Fruit fly (Drosophila melanogaster) whole organism, embryonic: Measurements from ENCODE around the gene Rbp.

ENCODE experiments used
- BtbVII ChIP-seq: fragments of 200-800 bp; sonication (Bioruptor generic); optimal IDR thresholded peaks from 3 replicates; lab custom pipeline; 2017; ENCODE audit warnings: missing biosample characterization, mild to moderate bottlenecking, missing genetic modification characterization
- Bteb2 ChIP-seq: fragments of 200-800 bp; sonication (Bioruptor generic); optimal IDR thresholded peaks from 2 replicates; lab custom pipeline; 2016; ENCODE audit warnings: missing biosample characterization, missing genetic modification characterization
- CG10565 ChIP-seq: fragments of 200-800 bp; sonication (Bioruptor generic); optimal IDR thresholded peaks from 3 replicates; lab custom pipeline; 2016; ENCODE audit warnings: missing biosample characterization, mild to moderate bottlenecking, missing genetic modification characterization
- CG11093 ChIP-seq: fragments of 200-800 bp; sonication (Bioruptor generic); IDR thresholded peaks from 3 replicates; pipeline ENCODE4 v1.3.6; 2022; ENCODE audit warnings: missing biosample characterization, missing genetic modification characterization
- CG12219 ChIP-seq: fragments of 200-800 bp; sonication (Bioruptor generic); optimal IDR thresholded peaks from 3 replicates; lab custom pipeline; 2018; ENCODE audit warnings: missing biosample characterization, mild to moderate bottlenecking, missing genetic modification characterization
- CG12299 ChIP-seq: fragments of 200-800 bp; sonication (Bioruptor generic); optimal IDR thresholded peaks from 2 replicates; lab custom pipeline; 2018; ENCODE audit warnings: missing biosample characterization, mild to moderate bottlenecking, missing genetic modification characterization
- CG1233 ChIP-seq: fragments of 200-800 bp; sonication (Bioruptor generic); optimal IDR thresholded peaks from 4 replicates; lab custom pipeline; 2018; ENCODE audit warnings: missing biosample characterization, mild to moderate bottlenecking, missing genetic modification characterization
- CG13123 ChIP-seq: fragments of 200-800 bp; sonication (Bioruptor generic); optimal IDR thresholded peaks from 2 replicates; lab custom pipeline; 2016; ENCODE audit warnings: missing biosample characterization, missing genetic modification characterization
- CG14014 ChIP-seq: fragments of 200-800 bp; sonication (Bioruptor generic); IDR thresholded peaks from 2 replicates; pipeline ENCODE4 v1.3.6; 2022; ENCODE audit warnings: missing biosample characterization, missing genetic modification characterization
- CG14441 ChIP-seq: fragments of 200-800 bp; sonication (Bioruptor generic); IDR thresholded peaks from 2 replicates; pipeline ENCODE4 v1.3.6; 2022; ENCODE audit warnings: missing biosample characterization, missing genetic modification characterization
- CG1529 ChIP-seq: fragments of 200-800 bp; sonication (Bioruptor generic); optimal IDR thresholded peaks from 3 replicates; lab custom pipeline; 2018; ENCODE audit warnings: missing biosample characterization, missing genetic modification characterization
- CG15514 ChIP-seq: fragments of 200-800 bp; sonication (Bioruptor generic); optimal IDR thresholded peaks from 3 replicates; lab custom pipeline; 2017; ENCODE audit warnings: missing biosample characterization, missing genetic modification characterization, mild to moderate bottlenecking, moderate library complexity, missing genetic modification reagents
- CG16815 ChIP-seq: fragments of 200-800 bp; sonication (Bioruptor generic); optimal IDR thresholded peaks from 3 replicates; lab custom pipeline; 2017; ENCODE audit warnings: missing biosample characterization, mild to moderate bottlenecking, missing genetic modification characterization
- CG17829 ChIP-seq: fragments of 200-800 bp; optimal IDR thresholded peaks from 2 replicates; lab custom pipeline; 2019; ENCODE audit warnings: missing biosample characterization, mild to moderate bottlenecking, missing genetic modification characterization, moderate library complexity
- CG2120 ChIP-seq: fragments of 200-800 bp; sonication (Bioruptor generic); optimal IDR thresholded peaks from 3 replicates; lab custom pipeline; 2016; ENCODE audit warnings: missing biosample characterization, missing genetic modification characterization
- CG2678 ChIP-seq: fragments of 200-800 bp; sonication (Bioruptor generic); optimal IDR thresholded peaks from 3 replicates; lab custom pipeline; 2019; ENCODE audit warnings: missing biosample characterization, mild to moderate bottlenecking, missing genetic modification characterization, moderate library complexity
- CG4282 ChIP-seq: fragments of 200-800 bp; sonication (Bioruptor generic); optimal IDR thresholded peaks from 2 replicates; lab custom pipeline; 2016; ENCODE audit warnings: missing biosample characterization, missing genetic modification characterization
- CG43689 ChIP-seq: fragments of 200-800 bp; sonication (Bioruptor generic); IDR thresholded peaks from 2 replicates; pipeline ENCODE4 v1.3.6; 2022; ENCODE audit warnings: missing biosample characterization, missing genetic modification characterization
- CG4854 ChIP-seq: fragments of 200-800 bp; sonication (Bioruptor generic); optimal IDR thresholded peaks from 2 replicates; lab custom pipeline; 2016; ENCODE audit warnings: missing biosample characterization, missing genetic modification characterization, inconsistent platforms
- CG6813 ChIP-seq: fragments of 200-800 bp; sonication (Bioruptor generic); optimal IDR thresholded peaks from 2 replicates; lab custom pipeline; 2017; ENCODE audit warnings: missing biosample characterization, missing genetic modification characterization, mild to moderate bottlenecking, moderate library complexity, missing genetic modification reagents
- CG7987 ChIP-seq: fragments of 200-800 bp; sonication (Bioruptor generic); optimal IDR thresholded peaks from 2 replicates; lab custom pipeline; 2018; ENCODE audit warnings: missing biosample characterization, mild to moderate bottlenecking, missing genetic modification characterization, moderate library complexity
- CG8388 ChIP-seq: fragments of 200-800 bp; sonication (Bioruptor generic); optimal IDR thresholded peaks from 2 replicates; lab custom pipeline; 2019; ENCODE audit warnings: missing biosample characterization, mild to moderate bottlenecking, missing genetic modification characterization, moderate library complexity
- CG8944 ChIP-seq: fragments of 200-800 bp; sonication (Bioruptor generic); optimal IDR thresholded peaks from 3 replicates; lab custom pipeline; 2016; ENCODE audit warnings: missing biosample characterization, missing genetic modification characterization
- Camta ChIP-seq: fragments of 200-800 bp; sonication (Bioruptor generic); optimal IDR thresholded peaks from 2 replicates; lab custom pipeline; 2016; ENCODE audit warnings: missing biosample characterization, missing genetic modification characterization
- CoRest ChIP-seq: fragments of 200-800 bp; sonication (Bioruptor generic); optimal IDR thresholded peaks from 3 replicates; lab custom pipeline; 2018; ENCODE audit warnings: missing biosample characterization, mild to moderate bottlenecking, missing genetic modification characterization, moderate library complexity
- Gug ChIP-seq: fragments of 200-800 bp; sonication (Bioruptor generic); IDR thresholded peaks from 4 replicates; pipeline ENCODE4 v1.3.6; 2022; ENCODE audit warnings: missing biosample characterization, missing genetic modification characterization
- Hey ChIP-seq: fragments of 200-800 bp; sonication (Bioruptor generic); optimal IDR thresholded peaks from 3 replicates; lab custom pipeline; 2018; ENCODE audit warnings: missing biosample characterization, mild to moderate bottlenecking, missing genetic modification characterization
- HmgZ ChIP-seq: fragments of 200-800 bp; sonication (Bioruptor generic); optimal IDR thresholded peaks from 2 replicates; lab custom pipeline; 2018; ENCODE audit warnings: missing biosample characterization, mild to moderate bottlenecking, missing genetic modification characterization
- Hmx ChIP-seq: fragments of 200-800 bp; sonication (Bioruptor generic); optimal IDR thresholded peaks from 2 replicates; lab custom pipeline; 2016; ENCODE audit warnings: missing biosample characterization, missing genetic modification characterization
- Hr78 ChIP-seq, 2 experiments: fragments of 200-800 bp in 1 of 2; fragments of >200 bp in 1 of 2; sonication (Bioruptor generic) in 1 of 2; optimal IDR thresholded peaks; 2 replicates each; lab custom pipeline; 2017 to 2019; ENCODE audit warnings: missing biosample characterization in 2 of 2, missing genetic modification characterization in 2 of 2, mild to moderate bottlenecking in 1 of 2, moderate library complexity in 1 of 2
- Kr ChIP-seq: fragments of 200-800 bp; sonication (Bioruptor generic); optimal IDR thresholded peaks from 2 replicates; lab custom pipeline; 2017; ENCODE audit warnings: missing biosample characterization, mild to moderate bottlenecking, missing genetic modification characterization
- Lim3 ChIP-seq: fragments of 200-800 bp; sonication (Bioruptor generic); IDR thresholded peaks from 2 replicates; pipeline ENCODE4 v1.3.6; 2022; ENCODE audit warnings: missing biosample characterization, missing genetic modification characterization
- Mad ChIP-seq: fragments of 200-800 bp; sonication (Bioruptor generic); optimal IDR thresholded peaks from 2 replicates; lab custom pipeline; 2016; ENCODE audit warnings: missing biosample characterization, missing genetic modification characterization
- Oaz ChIP-seq: fragments of 200-800 bp; sonication (Bioruptor generic); IDR thresholded peaks from 2 replicates; pipeline ENCODE4 v1.3.6; 2022; ENCODE audit warnings: missing biosample characterization, missing genetic modification characterization
- Optix ChIP-seq: fragments of 200-800 bp; sonication (Bioruptor generic); IDR thresholded peaks from 3 replicates; pipeline ENCODE4 v1.3.6; 2022; ENCODE audit warnings: missing biosample characterization, missing genetic modification characterization
- ase ChIP-seq: fragments of 200-800 bp; sonication (Bioruptor generic); IDR thresholded peaks from 3 replicates; pipeline ENCODE4 v1.3.6; 2022; ENCODE audit warnings: missing biosample characterization, missing genetic modification characterization
- corto ChIP-seq: fragments of 200-800 bp; sonication (Bioruptor generic); optimal IDR thresholded peaks from 2 replicates; lab custom pipeline; 2016; ENCODE audit warnings: missing biosample characterization, mild to moderate bottlenecking, missing genetic modification characterization, moderate library complexity
- dmrt11E ChIP-seq: fragments of 200-800 bp; sonication (Bioruptor generic); optimal IDR thresholded peaks from 3 replicates; lab custom pipeline; 2018; ENCODE audit warnings: missing biosample characterization, mild to moderate bottlenecking, missing genetic modification characterization, moderate library complexity
- dpn ChIP-seq, 2 experiments: fragments of 200-800 bp; sonication (Bioruptor generic); optimal IDR thresholded peaks; 3 replicates each; lab custom pipeline; 2016; ENCODE audit warnings: missing biosample characterization in 2 of 2, missing genetic modification characterization in 2 of 2
- gem ChIP-seq: fragments of 200-800 bp; sonication (Bioruptor generic); optimal IDR thresholded peaks from 2 replicates; lab custom pipeline; 2019; ENCODE audit warnings: missing biosample characterization, mild to moderate bottlenecking, missing genetic modification characterization, moderate library complexity
- kay ChIP-seq: fragments of 200-800 bp; sonication (Bioruptor generic); optimal IDR thresholded peaks from 2 replicates; lab custom pipeline; 2016; ENCODE audit warnings: missing biosample characterization, missing genetic modification characterization
- pnt ChIP-seq: fragments of 200-800 bp; sonication (Bioruptor generic); optimal IDR thresholded peaks from 3 replicates; lab custom pipeline; 2016; ENCODE audit warnings: missing biosample characterization, missing genetic modification characterization
- psq ChIP-seq: fragments of 200-800 bp; sonication (Bioruptor generic); optimal IDR thresholded peaks from 2 replicates; lab custom pipeline; 2017; ENCODE audit warnings: missing biosample characterization, missing genetic modification characterization
- salm ChIP-seq: fragments of 200-800 bp; sonication (Bioruptor generic); optimal IDR thresholded peaks from 2 replicates; lab custom pipeline; 2018; ENCODE audit warnings: missing biosample characterization, mild to moderate bottlenecking, missing genetic modification characterization
- scrt ChIP-seq: fragments of 200-800 bp; sonication (Bioruptor generic); optimal IDR thresholded peaks from 2 replicates; lab custom pipeline; 2018; ENCODE audit warnings: missing biosample characterization, mild to moderate bottlenecking, missing genetic modification characterization, moderate library complexity
- shn ChIP-seq: fragments of 200-800 bp; sonication (Bioruptor generic); optimal IDR thresholded peaks from 3 replicates; lab custom pipeline; 2016; ENCODE audit warnings: missing biosample characterization, missing genetic modification characterization
- tio ChIP-seq: fragments of 200-800 bp; sonication (Bioruptor generic); optimal IDR thresholded peaks from 2 replicates; lab custom pipeline; 2017; ENCODE audit warnings: missing biosample characterization, missing genetic modification characterization, inconsistent platforms
- ttk ChIP-seq: fragments of 200-800 bp; sonication (Bioruptor generic); IDR thresholded peaks from 2 replicates; pipeline ENCODE4 v2.1.2; 2022; ENCODE audit warnings: missing biosample characterization, missing genetic modification characterization
- unpg ChIP-seq: fragments of 200-800 bp; sonication (Bioruptor generic); optimal IDR thresholded peaks from 3 replicates; lab custom pipeline; 2018; ENCODE audit warnings: missing biosample characterization, mild to moderate bottlenecking, missing genetic modification characterization, moderate library complexity
- usp ChIP-seq: fragments of >200 bp; optimal IDR thresholded peaks from 2 replicates; lab custom pipeline; 2017; ENCODE audit warnings: missing biosample characterization, missing genetic modification characterization
- vfl ChIP-seq: fragments of 200-800 bp; sonication (Bioruptor generic); optimal IDR thresholded peaks from 2 replicates; lab custom pipeline; 2016; ENCODE audit warnings: missing biosample characterization, missing genetic modification characterization

The Rbp gene

dm6 chr3R:15408131-15408731 is 33.8 kb downstream of the Rbp start, which contains the start of gene Atx2 (continued):
- TF ChIP-seq salm (no peak), CG1529 (GFP tag; lab: Kevin White, UChicago) (no peak), Bteb2 (GFP tag; lab: Kevin White, UChicago) (peak; percentile 24), dmrt11E (tag; lab: Kevin White, UChicago) (peak; percentile 16), CG1233 (GFP tag; lab: Kevin White, UChicago) (peak; percentile 3), Oaz (no peak), pnt (GFP tag; lab: Kevin White, UChicago) (no peak), CG14014 (GFP tag; lab: Robert Waterston, UW) (0 out of 2 replicates have a peak, but pooled peaks have one; percentile 36), CG7987 (GFP tag; lab: Kevin White, UChicago) (peak; percentile 13), CG12219 (GFP tag; lab: Kevin White, UChicago) (no peak), Kr (no peak), CG4282 (GFP tag; lab: Kevin White, UChicago) (peak; percentile 6), psq (GFP tag; lab: Kevin White, UChicago) (no peak), Hey (tag; lab: Kevin White, UChicago) (no peak), Hr78 (GFP tag; optimal IDR thresholded peaks at IDR 0.05; lab: Kevin White, UChicago) (no peak), Mad (GFP tag; lab: Kevin White, UChicago) (peak; percentile 53), shn (GFP tag; lab: Kevin White, UChicago) (peak; percentile 23), CG4854 (GFP tag; lab: Kevin White, UChicago) (peak; percentile 24), CG8388 (GFP tag; lab: Kevin White, UChicago) (peak; percentile 14), CG43689 (GFP tag; lab: Robert Waterston, UW) (no peak), ase (GFP tag; lab: Robert Waterston, UW) (no peak), CG17829 (tag; lab: Kevin White, UChicago) (peak; percentile 42), Lim3 (GFP tag; lab: Robert Waterston, UW) (no peak), dpn (GFP tag; optimal IDR thresholded peaks at IDR 0.05; lab: Kevin White, UChicago) (peak; percentile 56 to 61), CG2120 (GFP tag; lab: Kevin White, UChicago) (peak; percentile 66), vfl (GFP tag; lab: Kevin White, UChicago) (peak; percentile 49), Optix (GFP tag; lab: Robert Waterston, UW) (no peak), tio (GFP tag; lab: Kevin White, UChicago) (no peak), CG16815 (GFP tag; lab: Kevin White, UChicago) (peak; percentile 20), scrt (GFP tag; lab: Kevin White, UChicago) (no peak), BtbVII (peak; percentile 20), gem (tag; lab: Kevin White, UChicago) (peak; percentile 9), unpg (no peak), CG14441 (GFP tag; lab: Robert Waterston, UW) (no peak), corto (GFP tag; lab: Kevin White, UChicago) (no peak), CG10565 (GFP tag; lab: Kevin White, UChicago) (no peak), ttk (GFP tag; lab: Robert Waterston, UW) (no peak; the same call in 1 of the 2 replicates), CG8944 (GFP tag; lab: Kevin White, UChicago) (peak; percentile 7), CG12299 (tag; lab: Kevin White, UChicago) (no peak), CoRest (peak; percentile 56), Camta (GFP tag; lab: Kevin White, UChicago) (no peak), CG6813 (peak; percentile 20), Hmx (GFP tag; lab: Kevin White, UChicago) (no peak), Gug (peak; percentile 30; the same call in 1 of the 4 replicates), HmgZ (tag; lab: Kevin White, UChicago) (peak; percentile 74), CG2678 (tag; lab: Kevin White, UChicago) (no peak), CG11093 (GFP tag; lab: Robert Waterston, UW) (no peak), usp (GFP tag; lab: Kevin White, UChicago) (no peak), CG15514 (GFP tag; lab: Kevin White, UChicago) (peak; percentile 46), kay (GFP tag; lab: Kevin White, UChicago) (no peak), CG13123 (GFP tag; lab: Kevin White, UChicago) (no peak)
